Fruit fly (Drosophila melanogaster) whole organism, wandering third instar larva: ENCODE results near the gene Sry-beta.

Source experiments
- Abd-B ChIP-seq: fragments of >200 bp; optimal IDR thresholded peaks from 2 replicates; lab custom pipeline; 2017; ENCODE audit warnings: missing biosample characterization, missing genetic modification characterization
- CG32264 ChIP-seq: fragments of 200-800 bp; sonication (Bioruptor generic); optimal IDR thresholded peaks from 2 replicates; lab custom pipeline; 2016; ENCODE audit warnings: missing biosample characterization, missing genetic modification characterization
- CG9705 ChIP-seq: fragments of 200-800 bp; sonication (Bioruptor generic); optimal IDR thresholded peaks from 2 replicates; lab custom pipeline; 2018; ENCODE audit warnings: missing biosample characterization, mild to moderate bottlenecking, missing genetic modification characterization
- CrebA ChIP-seq: fragments of 200-800 bp; sonication (Bioruptor generic); optimal IDR thresholded peaks from 2 replicates; lab custom pipeline; 2016; ENCODE audit warnings: missing biosample characterization, mild to moderate bottlenecking, missing genetic modification characterization, borderline replicate concordance
- Dfd ChIP-seq: fragments of >200 bp; optimal IDR thresholded peaks from 2 replicates; lab custom pipeline; 2017; ENCODE audit warnings: missing biosample characterization, missing genetic modification characterization
- Dif ChIP-seq: fragments of 200-275, 200-300 bp; sonication (Bioruptor generic); optimal IDR thresholded peaks from 2 replicates; lab custom pipeline; 2018; ENCODE audit warnings: missing biosample characterization, missing genetic modification characterization; ENCODE audit not compliant: partially characterized antibody
- GATAd ChIP-seq: sonication (Bioruptor generic); optimal IDR thresholded peaks from 2 replicates; lab custom pipeline; 2016; ENCODE audit warnings: missing biosample characterization, missing genetic modification characterization
- HLH106 ChIP-seq: fragments of 200-800 bp; optimal IDR thresholded peaks from 3 replicates; lab custom pipeline; 2019; ENCODE audit warnings: missing biosample characterization, mild to moderate bottlenecking, missing genetic modification characterization, moderate library complexity
- Hnf4 ChIP-seq: fragments of 200-800 bp; sonication (Bioruptor generic); optimal IDR thresholded peaks from 2 replicates; lab custom pipeline; 2016; ENCODE audit warnings: missing biosample characterization, mild to moderate bottlenecking, missing genetic modification characterization
- Hr78 ChIP-seq: fragments of >200 bp; optimal IDR thresholded peaks from 2 replicates; lab custom pipeline; 2017; ENCODE audit warnings: missing biosample characterization, missing genetic modification characterization
- Hr83 ChIP-seq: fragments of 200-300 bp; sonication (Bioruptor generic); optimal IDR thresholded peaks from 2 replicates; lab custom pipeline; 2016; ENCODE audit warnings: missing biosample characterization, mild to moderate bottlenecking, missing genetic modification characterization, moderate library complexity; ENCODE audit not compliant: poor library complexity, severe bottlenecking
- Jra ChIP-seq: sonication (Bioruptor generic); optimal IDR thresholded peaks from 2 replicates; lab custom pipeline; 2016; ENCODE audit warnings: missing biosample characterization, missing genetic modification characterization
- Mio ChIP-seq: sonication (Bioruptor generic); optimal IDR thresholded peaks from 2 replicates; lab custom pipeline; 2016; ENCODE audit warnings: missing biosample characterization, missing genetic modification characterization
- Myc ChIP-seq: fragments of >200 bp; optimal IDR thresholded peaks from 2 replicates; lab custom pipeline; 2017
- N ChIP-seq: fragments of >200 bp; optimal IDR thresholded peaks from 2 replicates; lab custom pipeline; 2018; ENCODE audit warnings: missing biosample characterization, missing external identifiers, missing genetic modification characterization
- OdsH ChIP-seq: fragments of 200-800 bp; sonication (Bioruptor generic); optimal IDR thresholded peaks from 2 replicates; lab custom pipeline; 2016; ENCODE audit warnings: missing biosample characterization, mild to moderate bottlenecking, missing genetic modification characterization
- Rel ChIP-seq, 2 experiments: fragments of 200-800 bp; sonication (Bioruptor generic) in 1 of 2; optimal IDR thresholded peaks; 2 replicates in 1 of 2; 3 replicates in 1 of 2; lab custom pipeline; 2016 to 2019; ENCODE audit warnings: mild to moderate bottlenecking in 2 of 2, missing biosample characterization in 2 of 2, missing genetic modification characterization in 2 of 2, moderate library complexity in 1 of 2
- Sp1 ChIP-seq: fragments of 200-800 bp; sonication (Bioruptor generic); optimal IDR thresholded peaks from 3 replicates; lab custom pipeline; 2019; ENCODE audit warnings: missing biosample characterization, mild to moderate bottlenecking, missing genetic modification characterization, moderate library complexity
- Vsx2 ChIP-seq: fragments of 200-300, 225-300 bp; sonication (Bioruptor generic); optimal IDR thresholded peaks from 2 replicates; lab custom pipeline; 2018; ENCODE audit warnings: missing biosample characterization, missing genetic modification characterization; ENCODE audit not compliant: partially characterized antibody
- br ChIP-seq: fragments of 200-800 bp; sonication (Bioruptor generic); optimal IDR thresholded peaks from 2 replicates; lab custom pipeline; 2016; ENCODE audit warnings: missing biosample characterization, missing genetic modification characterization
- brk ChIP-seq: fragments of 200-800 bp; sonication (Bioruptor generic); optimal IDR thresholded peaks from 2 replicates; lab custom pipeline; 2016; ENCODE audit warnings: missing biosample characterization, mild to moderate bottlenecking, missing genetic modification characterization
- dl ChIP-seq, 2 experiments: fragments of 175-275, 200-275 bp in 1 of 2; fragments of 200-275 bp in 1 of 2; sonication (Bioruptor generic); optimal IDR thresholded peaks; lab custom pipeline; 2018; ENCODE audit warnings: mild to moderate bottlenecking in 2 of 2, missing biosample characterization in 2 of 2, missing genetic modification characterization in 2 of 2, moderate library complexity in 2 of 2; ENCODE audit not compliant: partially characterized antibody in 2 of 2, insufficient read depth in 1 of 2
- dmrt93B ChIP-seq: fragments of 200-800 bp; sonication (Bioruptor generic); optimal IDR thresholded peaks from 2 replicates; lab custom pipeline; 2018; ENCODE audit warnings: missing biosample characterization, mild to moderate bottlenecking, missing genetic modification characterization
- dsf ChIP-seq: sonication (Bioruptor generic); optimal IDR thresholded peaks from 2 replicates; lab custom pipeline; 2016; ENCODE audit warnings: missing biosample characterization, missing genetic modification characterization, borderline replicate concordance
- ey ChIP-seq: fragments of 200-800 bp; sonication (Bioruptor generic); optimal IDR thresholded peaks from 2 replicates; lab custom pipeline; 2016; ENCODE audit warnings: missing biosample characterization, missing genetic modification characterization
- foxo ChIP-seq, 2 experiments: fragments of 200-800 bp; sonication (Bioruptor generic); optimal IDR thresholded peaks; 2 replicates in 1 of 2; 3 replicates in 1 of 2; lab custom pipeline; 2016 to 2017; ENCODE audit warnings: missing biosample characterization in 2 of 2, missing genetic modification characterization in 2 of 2
- fru ChIP-seq: fragments of 200-800 bp; sonication (Bioruptor generic); optimal IDR thresholded peaks from 3 replicates; lab custom pipeline; 2016; ENCODE audit warnings: missing biosample characterization, mild to moderate bottlenecking, missing genetic modification characterization
- h ChIP-seq: fragments of 200-800 bp; sonication (Bioruptor generic); optimal IDR thresholded peaks from 3 replicates; lab custom pipeline; 2016; ENCODE audit warnings: missing biosample characterization, mild to moderate bottlenecking, missing genetic modification characterization
- jim ChIP-seq: fragments of 175-275, 200-325 bp; sonication (Bioruptor generic); optimal IDR thresholded peaks from 2 replicates; lab custom pipeline; 2016; ENCODE audit warnings: missing biosample characterization, mild to moderate bottlenecking, missing genetic modification characterization
- lola ChIP-seq: fragments of >200 bp; optimal IDR thresholded peaks from 2 replicates; lab custom pipeline; 2017; ENCODE audit warnings: missing biosample characterization, missing genetic modification characterization
- pan ChIP-seq: fragments of >200 bp; optimal IDR thresholded peaks from 2 replicates; lab custom pipeline; 2017
- psq ChIP-seq: fragments of 200-800 bp; sonication (Bioruptor generic); optimal IDR thresholded peaks from 3 replicates; lab custom pipeline; 2017; ENCODE audit warnings: missing biosample characterization, mild to moderate bottlenecking, missing genetic modification characterization, moderate library complexity
- rgr ChIP-seq: fragments of 200-800 bp; sonication (Bioruptor generic); optimal IDR thresholded peaks from 3 replicates; lab custom pipeline; 2016; ENCODE audit warnings: missing biosample characterization, mild to moderate bottlenecking, missing genetic modification characterization
- sage ChIP-seq: fragments of 200-800 bp; sonication (Bioruptor generic); optimal IDR thresholded peaks from 2 replicates; lab custom pipeline; 2016; ENCODE audit warnings: missing biosample characterization, mild to moderate bottlenecking, missing genetic modification characterization
- sv ChIP-seq: fragments of 200-800 bp; sonication (Bioruptor generic); optimal IDR thresholded peaks from 3 replicates; lab custom pipeline; 2016; ENCODE audit warnings: missing biosample characterization, missing genetic modification characterization
- tai ChIP-seq: sonication (Bioruptor generic); optimal IDR thresholded peaks from 2 replicates; lab custom pipeline; 2016; ENCODE audit warnings: missing biosample characterization, missing genetic modification characterization
- usp ChIP-seq: fragments of >200 bp; optimal IDR thresholded peaks from 2 replicates; lab custom pipeline; 2017; ENCODE audit warnings: missing biosample characterization, missing genetic modification characterization
- woc ChIP-seq: sonication (Bioruptor generic); optimal IDR thresholded peaks from 2 replicates; lab custom pipeline; 2016; ENCODE audit warnings: missing biosample characterization, mild to moderate bottlenecking, missing genetic modification characterization

Gene Sry-beta

dm6 chr3R:30061154-30061482 is 21.6 kb downstream of the Sry-beta start:
- peak; percentile 60 for TF ChIP-seq GATAd (GFP tag; lab: Kevin White, UChicago)
- no peak for TF ChIP-seq Abd-B
- TF ChIP-seq Hnf4 (GFP tag; lab: Kevin White, UChicago) = peak; percentile 92
- no peak for TF ChIP-seq jim
- peak; percentile 95 for TF ChIP-seq h (GFP tag; lab: Kevin White, UChicago)
- TF ChIP-seq dmrt93B = peak; percentile 76
- peak; percentile 93 for TF ChIP-seq sage (GFP tag; lab: Kevin White, UChicago)
- peak; percentile 44 for TF ChIP-seq CG9705 (GFP tag; lab: Kevin White, UChicago)
- no peak for TF ChIP-seq N (GFP tag; lab: Kevin White, UChicago)
- TF ChIP-seq foxo (GFP tag; optimal IDR thresholded peaks at IDR 0.05; lab: Kevin White, UChicago) = peak; percentile 58 to 93
- TF ChIP-seq Rel (GFP tag; optimal IDR thresholded peaks at IDR 0.05; lab: Kevin White, UChicago) = peak; percentile 37
- peak; percentile 47 for TF ChIP-seq Rel (tag; optimal IDR thresholded peaks at IDR 0.05; lab: Kevin White, UChicago)
- no peak for TF ChIP-seq Dfd
- peak; percentile 93 for TF ChIP-seq ey (GFP tag; lab: Kevin White, UChicago)
- peak; percentile 91 for TF ChIP-seq CG32264
- peak; percentile 88 for TF ChIP-seq Jra
- TF ChIP-seq Myc (lab: Kevin White, UChicago) = no peak
- peak; percentile 92 for TF ChIP-seq rgr (GFP tag; lab: Kevin White, UChicago)
- peak; percentile 90 for TF ChIP-seq HLH106
- TF ChIP-seq psq (GFP tag; lab: Kevin White, UChicago) = peak; percentile 87
- no peak for TF ChIP-seq Vsx2 (GFP tag; lab: Kevin White, UChicago)
- TF ChIP-seq Mio (GFP tag; lab: Kevin White, UChicago) = peak; percentile 22
- no peak for TF ChIP-seq dsf (GFP tag; lab: Kevin White, UChicago)
- no peak for TF ChIP-seq usp (GFP tag; lab: Kevin White, UChicago)
- no peak for TF ChIP-seq pan
- TF ChIP-seq Hr78 = no peak
- TF ChIP-seq br (GFP tag; lab: Kevin White, UChicago) = peak; percentile 93
- peak; percentile 89 for TF ChIP-seq Sp1 (GFP tag; lab: Kevin White, UChicago)
- peak; percentile 88 for TF ChIP-seq OdsH
- TF ChIP-seq Hr83 (GFP tag; lab: Kevin White, UChicago) = no peak
- TF ChIP-seq CrebA (GFP tag; lab: Kevin White, UChicago) = no peak
- TF ChIP-seq dl (GFP tag; optimal IDR thresholded peaks at IDR 0.05; lab: Kevin White, UChicago; ENCODE audit: insufficient read depth in 1 of 2, partially characterized antibody in 2 of 2) = no peak
- peak; percentile 40 for TF ChIP-seq sv (GFP tag; lab: Kevin White, UChicago)
- peak; percentile 79 for TF ChIP-seq brk (GFP tag; lab: Kevin White, UChicago)
- TF ChIP-seq woc (GFP tag; lab: Kevin White, UChicago) = peak; percentile 87
- no peak for TF ChIP-seq lola (GFP tag; lab: Kevin White, UChicago)
- peak; percentile 95 for TF ChIP-seq fru (GFP tag; lab: Kevin White, UChicago)
- TF ChIP-seq tai (GFP tag; lab: Kevin White, UChicago) = peak; percentile 83
- no peak for TF ChIP-seq Dif (GFP tag; lab: Kevin White, UChicago)

DNA sequence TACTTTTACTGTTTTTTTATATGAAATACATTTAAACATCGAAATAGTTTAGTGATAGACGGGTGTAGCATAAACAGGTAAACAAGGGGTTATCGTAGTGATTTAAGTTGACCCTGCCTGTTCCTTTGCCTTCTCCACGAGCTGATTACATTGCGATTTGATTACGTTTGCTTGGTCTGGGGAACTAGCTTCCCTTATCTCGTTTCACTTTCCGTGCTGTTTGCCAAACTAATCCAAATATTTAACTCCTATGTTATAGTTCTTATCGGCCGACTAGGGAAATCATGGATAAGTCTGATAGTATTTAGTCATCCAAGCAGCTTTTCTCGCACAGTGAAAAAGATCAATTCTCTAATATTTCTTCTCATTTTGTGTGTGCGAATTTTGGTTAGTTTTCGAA is 22.5 kb downstream of the Sry-beta start:
- no peak for TF ChIP-seq usp (GFP tag; lab: Kevin White, UChicago)
- TF ChIP-seq tai (GFP tag; lab: Kevin White, UChicago) = no peak
- TF ChIP-seq Rel (GFP tag; optimal IDR thresholded peaks at IDR 0.05; lab: Kevin White, UChicago) = no peak
- TF ChIP-seq Rel (tag; optimal IDR thresholded peaks at IDR 0.05; lab: Kevin White, UChicago) = no peak
- no peak for TF ChIP-seq Hr83 (GFP tag; lab: Kevin White, UChicago)
- no peak for TF ChIP-seq sv (GFP tag; lab: Kevin White, UChicago)
- TF ChIP-seq Mio (GFP tag; lab: Kevin White, UChicago) = no peak
- no peak for TF ChIP-seq rgr (GFP tag; lab: Kevin White, UChicago)

DNA sequence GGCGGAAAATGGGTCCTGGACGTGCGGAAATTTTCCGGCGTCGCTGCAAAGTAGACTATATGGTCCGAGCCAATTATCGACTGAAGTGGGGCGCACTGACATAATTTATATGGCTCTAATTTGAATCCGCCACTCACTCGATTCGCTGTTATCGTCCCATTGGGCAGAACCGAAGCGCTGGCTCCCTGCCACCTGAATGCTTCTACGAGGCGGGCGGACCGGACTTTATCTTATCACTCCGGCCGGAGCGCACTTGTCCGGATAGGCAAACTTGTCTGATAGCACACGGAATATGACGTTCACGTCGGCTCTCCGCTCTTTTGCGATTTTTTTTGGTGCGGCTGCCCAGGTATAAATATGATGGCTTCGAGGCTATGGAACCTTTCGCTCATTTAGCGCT is 23.0 kb downstream of the Sry-beta start:
- TF ChIP-seq br (GFP tag; lab: Kevin White, UChicago) (peak; percentile 7), brk (GFP tag; lab: Kevin White, UChicago) (no peak), h (GFP tag; lab: Kevin White, UChicago) (peak; percentile 84), pan (no peak), Myc (lab: Kevin White, UChicago) (no peak), Dif (GFP tag; lab: Kevin White, UChicago) (no peak), sage (GFP tag; lab: Kevin White, UChicago) (no peak), Mio (GFP tag; lab: Kevin White, UChicago) (no peak), Abd-B (no peak), Vsx2 (GFP tag; lab: Kevin White, UChicago) (no peak), Hr83 (GFP tag; lab: Kevin White, UChicago) (no peak), Dfd (no peak), dmrt93B (no peak)
